Fruit fly (Drosophila melanogaster) whole organism, embryonic: ENCODE measurements around the gene CG4577.

Experiments
- Blimp-1 ChIP-seq: fragments of 200-800 bp; sonication (Bioruptor generic); optimal IDR thresholded peaks from 3 replicates; lab custom pipeline; 2018; ENCODE audit warnings: missing biosample characterization, missing genetic modification characterization, mild to moderate bottlenecking, moderate library complexity, missing genetic modification reagents
- CG10462 ChIP-seq: fragments of 200-800 bp; sonication (Bioruptor generic); optimal IDR thresholded peaks from 2 replicates; lab custom pipeline; 2016; ENCODE audit warnings: missing biosample characterization, missing genetic modification characterization
- CG11560 ChIP-seq: fragments of 200-800 bp; sonication (Bioruptor generic); IDR thresholded peaks from 3 replicates; pipeline ENCODE4 v1.3.6; 2022; ENCODE audit warnings: missing biosample characterization, missing genetic modification characterization
- CG14667 ChIP-seq: fragments of 200-800 bp; sonication (Bioruptor generic); IDR thresholded peaks from 2 replicates; pipeline ENCODE4 v1.3.6; 2022; ENCODE audit warnings: missing biosample characterization, missing genetic modification characterization
- CG15601 ChIP-seq: fragments of 200-800 bp; sonication (Bioruptor generic); optimal IDR thresholded peaks from 3 replicates; lab custom pipeline; 2019; ENCODE audit warnings: missing biosample characterization, mild to moderate bottlenecking, missing genetic modification characterization, moderate library complexity
- CG15696 ChIP-seq: fragments of 200-800 bp; sonication (Bioruptor generic); optimal IDR thresholded peaks from 2 replicates; lab custom pipeline; 2019; ENCODE audit warnings: missing biosample characterization, mild to moderate bottlenecking, missing genetic modification characterization, moderate library complexity
- CG17802 ChIP-seq: fragments of 200-800 bp; sonication (Bioruptor generic); optimal IDR thresholded peaks from 2 replicates; lab custom pipeline; 2018; ENCODE audit warnings: missing biosample characterization, mild to moderate bottlenecking, missing genetic modification characterization, moderate library complexity
- CG18599 ChIP-seq: fragments of 200-800 bp; sonication (Bioruptor generic); optimal IDR thresholded peaks from 3 replicates; lab custom pipeline; 2017; ENCODE audit warnings: missing biosample characterization, missing genetic modification characterization, mild to moderate bottlenecking, moderate library complexity, missing genetic modification reagents
- CG2875 ChIP-seq: fragments of 200-800 bp; sonication (Bioruptor generic); optimal IDR thresholded peaks from 2 replicates; lab custom pipeline; 2017; ENCODE audit warnings: missing biosample characterization, mild to moderate bottlenecking, missing genetic modification characterization, missing genetic modification reagents
- CG33557 ChIP-seq: fragments of 200-800 bp; sonication (Bioruptor generic); optimal IDR thresholded peaks from 2 replicates; lab custom pipeline; 2019; ENCODE audit warnings: missing biosample characterization, mild to moderate bottlenecking, missing genetic modification characterization, moderate library complexity
- CG42726 ChIP-seq: fragments of 200-800 bp; sonication (Bioruptor generic); IDR thresholded peaks from 2 replicates; pipeline ENCODE4 v1.3.6; 2022; ENCODE audit warnings: missing biosample characterization, missing genetic modification characterization; ENCODE audit not compliant: partially characterized antibody
- CG5245 ChIP-seq: fragments of 200-800 bp; sonication (Bioruptor generic); optimal IDR thresholded peaks from 3 replicates; lab custom pipeline; 2016; ENCODE audit warnings: missing biosample characterization, missing genetic modification characterization
- CG7786 ChIP-seq: fragments of 200-800 bp; sonication (Bioruptor generic); optimal IDR thresholded peaks from 2 replicates; lab custom pipeline; 2016; ENCODE audit warnings: missing biosample characterization, missing genetic modification characterization
- CG8765 ChIP-seq: fragments of 200-800 bp; sonication (Bioruptor generic); IDR thresholded peaks from 2 replicates; pipeline ENCODE4 v1.3.6; 2022; ENCODE audit warnings: missing biosample characterization, missing genetic modification characterization
- CG9609 ChIP-seq: fragments of 200-800 bp; sonication (Bioruptor generic); optimal IDR thresholded peaks from 3 replicates; lab custom pipeline; 2016; ENCODE audit warnings: missing biosample characterization, missing genetic modification characterization
- CrebB ChIP-seq: fragments of 200-800 bp; sonication (Bioruptor generic); optimal IDR thresholded peaks from 3 replicates; lab custom pipeline; 2018; ENCODE audit warnings: missing biosample characterization, mild to moderate bottlenecking, missing genetic modification characterization
- D ChIP-seq, 2 experiments: fragments of 200-800 bp in 1 of 2; fragments of >200 bp in 1 of 2; sonication (Bioruptor generic) in 1 of 2; optimal IDR thresholded peaks; 2 replicates in 1 of 2; 3 replicates in 1 of 2; lab custom pipeline; 2017; ENCODE audit warnings: mild to moderate bottlenecking in 1 of 2, missing biosample characterization in 1 of 2, missing genetic modification characterization in 1 of 2, missing genetic modification reagents in 1 of 2
- D19B ChIP-seq: fragments of 200-800 bp; sonication (Bioruptor generic); optimal IDR thresholded peaks from 2 replicates; lab custom pipeline; 2017; ENCODE audit warnings: missing biosample characterization, mild to moderate bottlenecking, missing genetic modification characterization
- HLH3B ChIP-seq: fragments of 200-800 bp; sonication (Bioruptor generic); IDR thresholded peaks from 2 replicates; pipeline ENCODE4 v1.3.6; 2022; ENCODE audit warnings: missing biosample characterization, missing genetic modification characterization
- Hey ChIP-seq: fragments of 200-800 bp; sonication (Bioruptor generic); optimal IDR thresholded peaks from 3 replicates; lab custom pipeline; 2018; ENCODE audit warnings: missing biosample characterization, mild to moderate bottlenecking, missing genetic modification characterization
- HmgD ChIP-seq: fragments of 200-800 bp; sonication (Bioruptor generic); optimal IDR thresholded peaks from 3 replicates; lab custom pipeline; 2016; ENCODE audit warnings: missing biosample characterization, missing genetic modification characterization
- Hr3 ChIP-seq: fragments of 200-800 bp; sonication (Bioruptor generic); optimal IDR thresholded peaks from 3 replicates; lab custom pipeline; 2016; ENCODE audit warnings: missing biosample characterization, missing genetic modification characterization
- MESR4 ChIP-seq: fragments of 200-800 bp; sonication (Bioruptor generic); optimal IDR thresholded peaks from 2 replicates; lab custom pipeline; 2018; ENCODE audit warnings: missing biosample characterization, mild to moderate bottlenecking, missing genetic modification characterization, moderate library complexity
- Mes4 ChIP-seq: fragments of 200-800 bp; sonication (Bioruptor generic); optimal IDR thresholded peaks from 2 replicates; lab custom pipeline; 2016; ENCODE audit warnings: missing biosample characterization, missing genetic modification characterization
- NC2α ChIP-seq: fragments of 200-800 bp; sonication (Bioruptor generic); optimal IDR thresholded peaks from 2 replicates; lab custom pipeline; 2016; ENCODE audit warnings: missing biosample characterization, missing genetic modification characterization
- Side ChIP-seq: fragments of 200-800 bp; sonication (Bioruptor generic); optimal IDR thresholded peaks from 2 replicates; lab custom pipeline; 2016; ENCODE audit warnings: missing biosample characterization, missing genetic modification characterization
- Sox100B ChIP-seq: fragments of 200-800 bp; sonication (Bioruptor generic); optimal IDR thresholded peaks from 3 replicates; lab custom pipeline; 2018; ENCODE audit warnings: missing biosample characterization, mild to moderate bottlenecking, missing genetic modification characterization
- Stat92E ChIP-seq, 3 experiments: fragments of >200 bp in 2 of 3; fragments of 200-800 bp in 1 of 3; sonication (Bioruptor generic) in 1 of 3; optimal IDR thresholded peaks; 2 replicates each; lab custom pipeline; 2017 to 2019; ENCODE audit warnings: missing biosample characterization in 3 of 3, missing genetic modification characterization in 3 of 3, mild to moderate bottlenecking in 1 of 3, moderate library complexity in 1 of 3
- al ChIP-seq: fragments of 200-800 bp; sonication (Bioruptor generic); IDR thresholded peaks from 2 replicates; pipeline ENCODE4 v1.3.6; 2022; ENCODE audit warnings: missing biosample characterization, missing genetic modification characterization
- bcd ChIP-seq: fragments of 200-800 bp; sonication (Bioruptor generic); optimal IDR thresholded peaks from 2 replicates; lab custom pipeline; 2017; ENCODE audit warnings: missing biosample characterization, mild to moderate bottlenecking, missing genetic modification characterization
- dmrt99B ChIP-seq: fragments of 200-800 bp; sonication (Bioruptor generic); optimal IDR thresholded peaks from 2 replicates; lab custom pipeline; 2018; ENCODE audit warnings: missing biosample characterization, mild to moderate bottlenecking, missing genetic modification characterization, moderate library complexity
- exex ChIP-seq: fragments of 200-800 bp; sonication (Bioruptor generic); optimal IDR thresholded peaks from 4 replicates; lab custom pipeline; 2018; ENCODE audit warnings: missing biosample characterization, mild to moderate bottlenecking, missing genetic modification characterization, moderate library complexity
- fd102C ChIP-seq: fragments of 200-800 bp; sonication (Bioruptor generic); optimal IDR thresholded peaks from 2 replicates; lab custom pipeline; 2018; ENCODE audit warnings: missing biosample characterization, mild to moderate bottlenecking, missing genetic modification characterization, moderate library complexity
- fu2 ChIP-seq: fragments of 200-800 bp; sonication (Bioruptor generic); optimal IDR thresholded peaks from 2 replicates; lab custom pipeline; 2016; ENCODE audit warnings: missing biosample characterization, missing genetic modification characterization
- gem ChIP-seq: fragments of 200-800 bp; sonication (Bioruptor generic); optimal IDR thresholded peaks from 2 replicates; lab custom pipeline; 2019; ENCODE audit warnings: missing biosample characterization, mild to moderate bottlenecking, missing genetic modification characterization, moderate library complexity
- gfzf ChIP-seq: fragments of 200-800 bp; sonication (Bioruptor generic); optimal IDR thresholded peaks from 2 replicates; lab custom pipeline; 2016; ENCODE audit warnings: missing biosample characterization, mild to moderate bottlenecking, missing genetic modification characterization, moderate library complexity
- hth ChIP-seq: fragments of >200 bp; optimal IDR thresholded peaks from 2 replicates; lab custom pipeline; 2017; ENCODE audit warnings: inconsistent platforms
- inv ChIP-seq: fragments of 200-800 bp; sonication (Bioruptor generic); IDR thresholded peaks from 2 replicates; pipeline ENCODE4 v1.3.6; 2022; ENCODE audit warnings: missing biosample characterization, missing genetic modification characterization; ENCODE audit not compliant: partially characterized antibody
- jigr1 ChIP-seq: fragments of 200-800 bp; sonication (Bioruptor generic); IDR thresholded peaks from 3 replicates; pipeline ENCODE4 v1.3.6; 2022; ENCODE audit warnings: missing biosample characterization, missing genetic modification characterization
- klu ChIP-seq: fragments of 200-800 bp; sonication (Bioruptor generic); IDR thresholded peaks from 2 replicates; pipeline ENCODE4 v1.3.6; 2022; ENCODE audit warnings: missing biosample characterization, missing genetic modification characterization
- mld ChIP-seq: fragments of 200-800 bp; sonication (Bioruptor generic); IDR thresholded peaks from 3 replicates; pipeline ENCODE4 v1.3.6; 2022; ENCODE audit warnings: missing biosample characterization, missing genetic modification characterization; ENCODE audit not compliant: partially characterized antibody
- nerfin-2 ChIP-seq: fragments of 200-800 bp; sonication (Bioruptor generic); IDR thresholded peaks from 2 replicates; pipeline ENCODE4 v1.3.6; 2022; ENCODE audit warnings: missing biosample characterization, missing genetic modification characterization; ENCODE audit not compliant: partially characterized antibody
- sc ChIP-seq, 3 experiments: fragments of >200 bp in 2 of 3; fragments of 200-800 bp in 1 of 3; sonication (Bioruptor generic) in 1 of 3; optimal IDR thresholded peaks; 2 replicates in 2 of 3; 3 replicates in 1 of 3; lab custom pipeline; 2017; ENCODE audit warnings: mild to moderate bottlenecking in 1 of 3, missing biosample characterization in 1 of 3, missing genetic modification characterization in 1 of 3, missing genetic modification reagents in 1 of 3
- sqz ChIP-seq: fragments of 200-800 bp; sonication (Bioruptor generic); optimal IDR thresholded peaks from 3 replicates; lab custom pipeline; 2018; ENCODE audit warnings: missing biosample characterization, mild to moderate bottlenecking, missing genetic modification characterization
- sug ChIP-seq: fragments of 200-800 bp; optimal IDR thresholded peaks from 2 replicates; lab custom pipeline; 2019; ENCODE audit warnings: missing biosample characterization, mild to moderate bottlenecking, missing genetic modification characterization, moderate library complexity
- zen ChIP-seq: fragments of 200-800 bp; sonication (Bioruptor generic); optimal IDR thresholded peaks from 3 replicates; lab custom pipeline; 2018; ENCODE audit warnings: missing biosample characterization, mild to moderate bottlenecking, missing genetic modification characterization, moderate library complexity
- zfh2 ChIP-seq: fragments of 200-800 bp; sonication (Bioruptor generic); optimal IDR thresholded peaks from 2 replicates; lab custom pipeline; 2016; ENCODE audit warnings: missing biosample characterization, missing genetic modification characterization

CG4577 gene

DNA sequence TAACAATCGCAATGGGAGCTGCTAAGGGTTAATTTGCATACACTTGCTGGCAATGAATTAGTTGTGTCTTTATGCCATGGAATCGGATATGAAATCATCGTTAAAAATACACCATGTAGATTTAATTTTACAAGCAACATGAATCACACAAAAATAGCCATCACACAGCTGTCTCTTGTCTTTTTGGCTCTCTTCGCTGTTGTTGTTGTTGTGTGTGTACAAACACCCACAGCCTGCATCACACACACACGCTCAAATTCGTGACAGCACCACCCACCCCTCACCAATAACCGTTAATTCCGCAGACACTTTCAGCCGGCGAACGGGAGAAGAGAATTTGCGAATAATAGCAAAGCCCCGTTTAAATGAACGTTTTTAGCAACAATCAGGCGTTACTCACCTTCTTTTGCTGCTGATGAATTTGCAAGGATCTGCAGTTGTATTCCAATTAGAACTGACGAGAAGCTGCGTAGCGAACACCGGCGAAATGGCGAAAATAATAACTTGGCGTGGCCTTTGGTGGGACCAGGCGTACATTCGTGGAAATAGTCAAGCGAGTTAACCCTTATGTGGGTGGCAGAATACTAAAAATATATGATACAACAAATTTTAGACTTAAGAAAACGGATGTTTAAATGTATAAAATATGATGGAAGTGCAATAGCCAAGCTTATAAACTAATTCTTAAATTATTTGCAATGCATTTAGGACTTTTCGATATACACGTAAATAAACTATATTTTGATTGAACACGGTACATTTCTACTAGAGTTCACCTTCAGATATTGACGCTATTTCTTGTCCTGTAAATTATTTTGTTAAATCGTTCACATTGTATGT, 23.4 kb downstream of the CG4577 start, which contains the start of gene capt (continued):
- TF ChIP-seq CG9609 (GFP tag; lab: Kevin White, UChicago) (peak; percentile 19), Sox100B (no peak), HmgD (no peak), jigr1 (GFP tag; lab: Robert Waterston, UW) (peak; percentile 75; the same call in 2 of the 3 replicates), CG7786 (GFP tag; lab: Kevin White, UChicago) (peak; percentile 26), bcd (GFP tag; lab: Kevin White, UChicago) (peak; percentile 26), sqz (GFP tag; lab: Kevin White, UChicago) (no peak), exex (no peak), hth (no peak), Stat92E (GFP tag; optimal IDR thresholded peaks at IDR 0.05; lab: Kevin White, UChicago) (no peak), Mes4 (GFP tag; lab: Kevin White, UChicago) (no peak), dmrt99B (tag; lab: Kevin White, UChicago) (no peak), HLH3B (GFP tag; lab: Robert Waterston, UW) (peak; percentile 23; the same call in 1 of the 2 replicates), fu2 (GFP tag; lab: Kevin White, UChicago) (peak; percentile 10), CG10462 (GFP tag; lab: Kevin White, UChicago) (no peak), gem (tag; lab: Kevin White, UChicago) (no peak), mld (no peak), CrebB (tag; lab: Kevin White, UChicago) (no peak), CG11560 (no peak), CG17802 (tag; lab: Kevin White, UChicago) (no peak), Hey (no peak), D19B (GFP tag; lab: Kevin White, UChicago) (no peak), gfzf (GFP tag; lab: Kevin White, UChicago) (peak; percentile 75), sc (optimal IDR thresholded peaks at IDR 0.05; lab: Kevin White, UChicago) (no peak), sc (GFP tag; optimal IDR thresholded peaks at IDR 0.05; lab: Kevin White, UChicago) (no peak), inv (GFP tag; lab: Robert Waterston, UW) (no peak), al (peak; percentile 31; the same call in 1 of the 2 replicates), klu (no peak), Blimp-1 (no peak), sug (tag; lab: Kevin White, UChicago) (peak; percentile 38), CG15696 (tag; lab: Kevin White, UChicago) (peak; percentile 24), CG42726 (peak; percentile 52; the same call in 1 of the 2 replicates), CG14667 (no peak), zen (tag; lab: Kevin White, UChicago) (peak; percentile 17), CG15601 (tag; lab: Kevin White, UChicago) (no peak), CG8765 (GFP tag; lab: Robert Waterston, UW) (no peak), CG18599 (GFP tag; lab: Kevin White, UChicago) (peak; percentile 54), nerfin-2 (no peak), D (optimal IDR thresholded peaks at IDR 0.05; lab: Kevin White, UChicago) (no peak), D (GFP tag; optimal IDR thresholded peaks at IDR 0.05; lab: Kevin White, UChicago) (no peak), zfh2 (peak; percentile 42), MESR4 (GFP tag; lab: Kevin White, UChicago) (peak; percentile 51), CG5245 (GFP tag; lab: Kevin White, UChicago) (no peak), Side (GFP tag; lab: Kevin White, UChicago) (no peak), NC2α (GFP tag; lab: Kevin White, UChicago) (no peak), CG2875 (GFP tag; lab: Kevin White, UChicago) (no peak), fd102C (GFP tag; lab: Kevin White, UChicago) (no peak), Hr3 (GFP tag; lab: Kevin White, UChicago) (peak; percentile 41), CG33557 (no peak)
